Worm (Caenorhabditis elegans): ENCODE data around the gene srh-223.

DNA sequence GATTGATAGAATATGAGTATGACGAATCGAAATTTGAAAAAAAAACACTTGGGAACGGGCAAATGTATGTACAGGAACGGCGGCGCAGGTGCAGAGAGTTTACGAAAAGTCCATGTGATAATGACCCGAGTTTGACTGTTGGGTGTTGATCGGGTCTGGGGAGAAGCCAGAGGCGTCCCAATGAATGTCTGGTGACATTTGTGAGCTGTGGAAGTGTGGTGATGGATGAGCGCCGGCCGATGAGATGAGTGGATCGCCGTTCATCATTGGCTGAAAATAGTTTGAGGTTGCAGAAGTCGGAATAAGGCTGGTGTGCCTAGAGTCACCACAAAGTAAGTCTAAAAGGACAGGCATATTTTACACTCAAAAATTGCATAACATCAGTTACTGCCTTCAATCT lies 34.0 kb downstream of the srh-223 start:
- TF ChIP-seq attf-6 (GFP tag; IDR thresholded peaks at IDR 0.05) (no peak), egrh-3 (GFP tag; IDR thresholded peaks at IDR 0.05) (no peak), nhr-27 (tag; optimal IDR thresholded peaks at IDR 0.05) (no peak), unc-62 (GFP tag; optimal IDR thresholded peaks at IDR 0.05) (no peak), lin-54 (GFP tag; optimal IDR thresholded peaks at IDR 0.05) (no peak), let-607 (tag; optimal IDR thresholded peaks at IDR 0.05) (no peak), ztf-25 (GFP tag; IDR thresholded peaks at IDR 0.05) (no peak), F52B5.7 (tag; optimal IDR thresholded peaks at IDR 0.05) (no peak)
